Worm (Caenorhabditis elegans) whole organism, early embryonic: Measurements from ENCODE around the gene T16H12.2.

Experiments used
- B0310.2 ChIP-seq: sonication (generic microtip); optimal IDR thresholded peaks from 2 replicates; lab custom pipeline; 2016; ENCODE audit warnings: mild to moderate bottlenecking, missing genetic modification characterization, missing compliant biosample characterization
- F13C5.2 ChIP-seq: sonication (generic microtip); optimal IDR thresholded peaks from 2 replicates; lab custom pipeline; 2017; ENCODE audit warnings: mild to moderate bottlenecking, missing genetic modification characterization, inconsistent platforms, missing compliant biosample characterization
- aly-1 ChIP-seq: sonication (generic microtip); optimal IDR thresholded peaks from 2 replicates; lab custom pipeline; 2016; ENCODE audit warnings: missing genetic modification characterization, missing compliant biosample characterization
- ama-1 ChIP-seq: fragments of 150-350 bp; optimal IDR thresholded peaks from 2 replicates; lab custom pipeline; 2014
- ceh-13 ChIP-seq: fragments of 200-800 bp; sonication (Bioruptor generic); optimal IDR thresholded peaks from 2 replicates; lab custom pipeline; 2018; ENCODE audit warnings: mild to moderate bottlenecking, missing genetic modification characterization, missing compliant biosample characterization
- ceh-36 ChIP-seq: sonication (generic microtip); optimal IDR thresholded peaks from 2 replicates; lab custom pipeline; 2016; ENCODE audit warnings: missing genetic modification characterization, inconsistent platforms, missing compliant biosample characterization
- ets-7 ChIP-seq: sonication (generic microtip); optimal IDR thresholded peaks from 2 replicates; lab custom pipeline; 2016; ENCODE audit warnings: missing genotype, missing genetic modification characterization, missing compliant biosample characterization
- flt-1 ChIP-seq: fragments of 200-800 bp; sonication (Bioruptor generic); IDR thresholded peaks from 2 replicates; pipeline ENCODE4 v1.3.6; 2022; ENCODE audit warnings: missing genetic modification characterization, missing compliant biosample characterization
- hmbx-1 ChIP-seq: sonication (generic microtip); optimal IDR thresholded peaks from 2 replicates; lab custom pipeline; 2016; ENCODE audit warnings: mild to moderate bottlenecking, missing genetic modification characterization, missing compliant biosample characterization
- hmg-4 ChIP-seq: fragments of 200-800 bp; sonication (Bioruptor generic); optimal IDR thresholded peaks from 2 replicates; lab custom pipeline; 2018; ENCODE audit warnings: mild to moderate bottlenecking, missing genetic modification characterization, missing compliant biosample characterization
- hnd-1 ChIP-seq: sonication (generic microtip); optimal IDR thresholded peaks from 2 replicates; lab custom pipeline; 2016; ENCODE audit warnings: missing genetic modification characterization, missing compliant biosample characterization
- pes-1 ChIP-seq: fragments of 200-800 bp; sonication (Bioruptor generic); IDR thresholded peaks from 2 replicates; pipeline ENCODE4 v1.3.6; 2022; ENCODE audit warnings: missing genetic modification reagents, missing genetic modification characterization, missing compliant biosample characterization
- scrt-1 ChIP-seq: fragments of 200-800 bp; sonication (Bioruptor generic); IDR thresholded peaks from 2 replicates; pipeline ENCODE4 v1.3.6; 2022; ENCODE audit warnings: missing genetic modification characterization, missing compliant biosample characterization
- sea-1 ChIP-seq: fragments of 200-800 bp; sonication (Bioruptor generic); conservative IDR thresholded peaks from 2 replicates; pipeline ENCODE4 v1.3.6; 2022; ENCODE audit warnings: missing genetic modification characterization, missing compliant biosample characterization
- tbx-11 ChIP-seq: fragments of 200-800 bp; sonication (Bioruptor generic); IDR thresholded peaks from 2 replicates; pipeline ENCODE4 v1.3.6; 2022; ENCODE audit warnings: missing genetic modification characterization, missing compliant biosample characterization
- tbx-37 ChIP-seq: fragments of 200-800 bp; sonication (Bioruptor generic); conservative IDR thresholded peaks from 2 replicates; pipeline ENCODE4 v1.3.6; 2022; ENCODE audit warnings: missing genetic modification reagents, missing genetic modification characterization, missing compliant biosample characterization
- tra-4 ChIP-seq: sonication (generic microtip); optimal IDR thresholded peaks from 2 replicates; lab custom pipeline; 2017; ENCODE audit warnings: missing genetic modification characterization, missing compliant biosample characterization

T16H12.2 gene

ce11 chrIII:10120076-10120831, 34.2 kb downstream of the T16H12.2 start, which contains the start of the genes gtf-2H3 and ham-3:
Gene gtf-2H3 (minus strand): TSS chrIII:10120148.
Gene ham-3 (plus strand): TSS chrIII:10120781.
- TF ChIP-seq pes-1 (GFP tag; lab: Robert Waterston, UW) (0 out of 2 replicates have a peak, but pooled peaks have one; percentile 48), B0310.2 (tag; lab: Kevin White, UChicago) (no peak)

ce11 chrIII:10123586-10124233, 37.6 kb downstream of the T16H12.2 start, which contains the start of gene ttll-4:
Gene ttll-4 (plus strand): TSS chrIII:10124183.
- no peak for TF ChIP-seq hnd-1 (tag; lab: Kevin White, UChicago)
- no peak for TF ChIP-seq ceh-13
- no peak; the same call in 1 of the 2 replicates for TF ChIP-seq flt-1 (GFP tag; lab: Robert Waterston, UW)
- no peak for TF ChIP-seq ceh-36 (tag; lab: Kevin White, UChicago)
- TF ChIP-seq pes-1 (GFP tag; lab: Robert Waterston, UW), result peak; percentile 83
- no peak for TF ChIP-seq B0310.2 (tag; lab: Kevin White, UChicago)
- peak; percentile 72 for TF ChIP-seq scrt-1 (GFP tag; lab: Robert Waterston, UW)
- TF ChIP-seq tbx-37, result peak; percentile 59
- no peak for TF ChIP-seq F13C5.2 (tag; lab: Kevin White, UChicago)
- TF ChIP-seq hmbx-1 (tag; lab: Kevin White, UChicago), result no peak
- TF ChIP-seq tbx-11 (GFP tag; lab: Robert Waterston, UW), result peak; percentile 41; the same call in 1 of the 2 replicates
- peak; percentile 79 for TF ChIP-seq sea-1 (GFP tag; lab: Robert Waterston, UW)
- TF ChIP-seq ets-7 (tag; lab: Kevin White, UChicago), result no peak
- TF ChIP-seq tra-4 (tag; lab: Kevin White, UChicago), result no peak
- TF ChIP-seq hmg-4 (GFP tag; lab: Kevin White, UChicago), result no peak
- TF ChIP-seq ama-1 (lab: Kevin White, UChicago), result no peak
- no peak for TF ChIP-seq aly-1

ce11 chrIII:10126375-10126774, 40.3 kb downstream of the T16H12.2 start:
- no peak for TF ChIP-seq ets-7 (tag; lab: Kevin White, UChicago)
- TF ChIP-seq ama-1 (lab: Kevin White, UChicago), result no peak
- no peak for TF ChIP-seq flt-1 (GFP tag; lab: Robert Waterston, UW)
- no peak for TF ChIP-seq ceh-36 (tag; lab: Kevin White, UChicago)
- TF ChIP-seq ceh-13, result no peak
- no peak for TF ChIP-seq B0310.2 (tag; lab: Kevin White, UChicago)
- TF ChIP-seq pes-1 (GFP tag; lab: Robert Waterston, UW), result no peak
- TF ChIP-seq hnd-1 (tag; lab: Kevin White, UChicago), result no peak
- no peak for TF ChIP-seq hmg-4 (GFP tag; lab: Kevin White, UChicago)
- no peak for TF ChIP-seq aly-1
- no peak for TF ChIP-seq hmbx-1 (tag; lab: Kevin White, UChicago)
- TF ChIP-seq sea-1 (GFP tag; lab: Robert Waterston, UW), result no peak

- no peak for TF ChIP-seq ama-1 (lab: Kevin White, UChicago)
- TF ChIP-seq ceh-13, result no peak
- no peak for TF ChIP-seq hmg-4 (GFP tag; lab: Kevin White, UChicago)
- no peak for TF ChIP-seq scrt-1 (GFP tag; lab: Robert Waterston, UW)
- no peak for TF ChIP-seq tbx-11 (GFP tag; lab: Robert Waterston, UW)
- no peak for TF ChIP-seq sea-1 (GFP tag; lab: Robert Waterston, UW)
- TF ChIP-seq ceh-36 (tag; lab: Kevin White, UChicago), result no peak
- TF ChIP-seq aly-1, result no peak
- no peak for TF ChIP-seq tra-4 (tag; lab: Kevin White, UChicago)
- no peak for TF ChIP-seq ets-7 (tag; lab: Kevin White, UChicago)
- no peak for TF ChIP-seq B0310.2 (tag; lab: Kevin White, UChicago)
- no peak for TF ChIP-seq hnd-1 (tag; lab: Kevin White, UChicago)
- TF ChIP-seq flt-1 (GFP tag; lab: Robert Waterston, UW), result no peak
- TF ChIP-seq tbx-37, result no peak
These were observed 46.7 kb downstream of the T16H12.2 start for ce11 chrIII:10132495-10133450.

- TF ChIP-seq ceh-36 (tag; lab: Kevin White, UChicago) (no peak), hmbx-1 (tag; lab: Kevin White, UChicago) (no peak), ama-1 (lab: Kevin White, UChicago) (no peak), tra-4 (tag; lab: Kevin White, UChicago) (no peak), hnd-1 (tag; lab: Kevin White, UChicago) (no peak), aly-1 (no peak), ceh-13 (no peak), sea-1 (GFP tag; lab: Robert Waterston, UW) (no peak), ets-7 (tag; lab: Kevin White, UChicago) (no peak), hmg-4 (GFP tag; lab: Kevin White, UChicago) (no peak), tbx-37 (no peak), scrt-1 (GFP tag; lab: Robert Waterston, UW) (no peak), F13C5.2 (tag; lab: Kevin White, UChicago) (no peak), pes-1 (GFP tag; lab: Robert Waterston, UW) (no peak), B0310.2 (tag; lab: Kevin White, UChicago) (no peak), tbx-11 (GFP tag; lab: Robert Waterston, UW) (no peak)
These were observed 48.4 kb downstream of the T16H12.2 start for ce11 chrIII:10134517-10134916.
